Worm (Caenorhabditis elegans): ENCODE results near the gene nhx-6.
"Not testable (repeated sequence)": the region's sequence is repeated elsewhere in the genome, so short reads cannot be mapped to it uniquely, and the experiment has no call there.

Gene nhx-6

ce11 chrII:1635969-1636368 lies 34.7 kb upstream of the nhx-6 start:
- no peak for TF ChIP-seq pes-1 (GFP tag; IDR thresholded peaks at IDR 0.05)
- TF ChIP-seq B0310.2 (tag; optimal IDR thresholded peaks at IDR 0.05): no peak

DNA sequence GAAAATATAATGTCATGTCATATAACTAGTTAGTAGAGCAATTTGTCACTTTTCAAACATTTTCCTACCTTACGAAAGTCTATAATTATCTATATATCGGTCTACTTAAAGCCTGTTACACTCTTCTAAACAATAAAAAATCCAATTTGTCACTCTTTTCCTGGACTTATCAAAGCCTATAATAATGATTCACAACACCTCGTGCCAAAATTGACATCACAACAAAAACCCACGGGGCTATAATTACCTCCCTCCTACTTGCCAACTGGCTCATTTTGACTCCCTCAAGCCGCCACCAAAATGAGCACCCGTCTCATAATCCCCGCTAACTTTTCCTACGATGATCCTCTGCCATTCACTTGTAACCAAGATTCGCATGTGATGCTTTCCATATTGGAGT lies 34.2 kb upstream of the nhx-6 start, which contains the start of gene srg-20:
srg-20 (plus strand) TSS at position 301 of the 400 bp plus-strand sequence.
- not testable (repeated sequence) for TF ChIP-seq hnd-1 (tag; optimal IDR thresholded peaks at IDR 0.05); tbx-37 (GFP tag; conservative IDR thresholded peaks at IDR 0.05); ama-1 (optimal IDR thresholded peaks at IDR 0.05)

- TF ChIP-seq aly-1 (tag; optimal IDR thresholded peaks at IDR 0.05): no peak
- TF ChIP-seq pes-1 (GFP tag; IDR thresholded peaks at IDR 0.05): no peak
- TF ChIP-seq tra-4 (tag; optimal IDR thresholded peaks at IDR 0.05): no peak
- TF ChIP-seq hnd-1 (tag; optimal IDR thresholded peaks at IDR 0.05): no peak
- TF ChIP-seq scrt-1 (GFP tag; IDR thresholded peaks at IDR 0.05): no peak
- no peak for TF ChIP-seq flt-1 (GFP tag; IDR thresholded peaks at IDR 0.05)
- TF ChIP-seq ets-7 (tag; optimal IDR thresholded peaks at IDR 0.05): no peak
- no peak for TF ChIP-seq tbx-11 (GFP tag; IDR thresholded peaks at IDR 0.05)
- no peak for TF ChIP-seq F13C5.2 (tag; optimal IDR thresholded peaks at IDR 0.05)
- no peak for TF ChIP-seq ceh-13 (GFP tag; optimal IDR thresholded peaks at IDR 0.05)
- TF ChIP-seq B0310.2 (tag; optimal IDR thresholded peaks at IDR 0.05): no peak
- TF ChIP-seq ama-1 (optimal IDR thresholded peaks at IDR 0.05): no peak
- TF ChIP-seq hmbx-1 (tag; optimal IDR thresholded peaks at IDR 0.05): no peak
- TF ChIP-seq sea-1 (GFP tag; conservative IDR thresholded peaks at IDR 0.05): no peak
These were observed 30.1 kb upstream of the nhx-6 start, which contains the start of gene srh-72 for ce11 chrII:1640496-1640895. Gene srh-72 (minus strand): TSS chrII:1640596.

DNA sequence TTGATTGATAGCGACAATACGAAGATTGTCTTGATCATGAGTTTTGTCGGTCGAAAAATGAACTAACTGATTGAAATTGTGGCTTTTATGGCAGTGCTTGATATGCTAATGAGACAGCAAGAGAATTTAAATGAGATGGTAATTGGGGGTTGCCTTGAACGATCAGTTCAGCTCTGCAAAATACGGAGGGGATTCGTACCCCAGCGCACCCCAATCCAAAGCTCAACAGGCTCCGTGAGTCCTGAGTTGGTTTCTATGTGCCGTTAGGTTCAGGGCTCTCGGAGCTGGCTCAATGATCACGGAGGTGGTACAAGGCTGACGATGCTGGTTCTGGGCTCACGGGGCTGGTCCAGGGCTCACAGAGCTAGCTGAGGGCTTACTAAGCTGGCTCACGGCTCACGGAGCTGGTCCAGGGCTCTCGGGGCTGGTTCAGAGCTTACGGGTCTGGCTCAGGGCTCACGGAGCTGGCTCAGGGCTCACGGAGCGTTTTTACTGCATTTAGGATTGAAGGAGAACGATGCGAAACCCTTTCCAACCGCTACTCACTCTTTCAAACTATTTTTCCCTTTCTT lies 25.8 kb upstream of the nhx-6 start, which contains the start of gene ZC204.6:
ZC204.6 (minus strand) TSS at position 51 of the 572 bp plus-strand sequence.
- TF ChIP-seq pes-1 (GFP tag; IDR thresholded peaks at IDR 0.05) (no peak), tra-4 (tag; optimal IDR thresholded peaks at IDR 0.05) (no peak), flt-1 (GFP tag; IDR thresholded peaks at IDR 0.05) (no peak), scrt-1 (GFP tag; IDR thresholded peaks at IDR 0.05) (no peak), hmg-4 (GFP tag; optimal IDR thresholded peaks at IDR 0.05) (no peak), aly-1 (tag; optimal IDR thresholded peaks at IDR 0.05) (no peak), sea-1 (GFP tag; conservative IDR thresholded peaks at IDR 0.05) (no peak), B0310.2 (tag; optimal IDR thresholded peaks at IDR 0.05) (no peak), hmbx-1 (tag; optimal IDR thresholded peaks at IDR 0.05) (no peak), ceh-36 (tag; optimal IDR thresholded peaks at IDR 0.05) (no peak), F13C5.2 (tag; optimal IDR thresholded peaks at IDR 0.05) (no peak), ceh-13 (GFP tag; optimal IDR thresholded peaks at IDR 0.05) (no peak), ets-7 (tag; optimal IDR thresholded peaks at IDR 0.05) (no peak), ama-1 (optimal IDR thresholded peaks at IDR 0.05) (no peak), tbx-11 (GFP tag; IDR thresholded peaks at IDR 0.05) (no peak), tbx-37 (GFP tag; conservative IDR thresholded peaks at IDR 0.05) (no peak), hnd-1 (tag; optimal IDR thresholded peaks at IDR 0.05) (no peak)

- no peak for TF ChIP-seq hmbx-1 (tag; optimal IDR thresholded peaks at IDR 0.05)
- no peak for TF ChIP-seq B0310.2 (tag; optimal IDR thresholded peaks at IDR 0.05)
- TF ChIP-seq tbx-37 (GFP tag; conservative IDR thresholded peaks at IDR 0.05): no peak
- TF ChIP-seq ceh-36 (tag; optimal IDR thresholded peaks at IDR 0.05): no peak
- TF ChIP-seq tra-4 (tag; optimal IDR thresholded peaks at IDR 0.05): no peak
- TF ChIP-seq aly-1 (tag; optimal IDR thresholded peaks at IDR 0.05): no peak
- no peak for TF ChIP-seq ets-7 (tag; optimal IDR thresholded peaks at IDR 0.05)
- TF ChIP-seq hmg-4 (GFP tag; optimal IDR thresholded peaks at IDR 0.05): no peak
- no peak for TF ChIP-seq flt-1 (GFP tag; IDR thresholded peaks at IDR 0.05)
- TF ChIP-seq hnd-1 (tag; optimal IDR thresholded peaks at IDR 0.05): no peak
- TF ChIP-seq F13C5.2 (tag; optimal IDR thresholded peaks at IDR 0.05): no peak
- TF ChIP-seq tbx-11 (GFP tag; IDR thresholded peaks at IDR 0.05): no peak
- TF ChIP-seq scrt-1 (GFP tag; IDR thresholded peaks at IDR 0.05): no peak
- no peak for TF ChIP-seq ceh-13 (GFP tag; optimal IDR thresholded peaks at IDR 0.05)
- no peak for TF ChIP-seq pes-1 (GFP tag; IDR thresholded peaks at IDR 0.05)
- TF ChIP-seq sea-1 (GFP tag; conservative IDR thresholded peaks at IDR 0.05): no peak
- TF ChIP-seq ama-1 (optimal IDR thresholded peaks at IDR 0.05): no peak
These were observed 24.4 kb upstream of the nhx-6 start, which contains the start of gene ZC204.17 for ce11 chrII:1646199-1646598. Gene ZC204.17 (minus strand): TSS chrII:1646299.

DNA sequence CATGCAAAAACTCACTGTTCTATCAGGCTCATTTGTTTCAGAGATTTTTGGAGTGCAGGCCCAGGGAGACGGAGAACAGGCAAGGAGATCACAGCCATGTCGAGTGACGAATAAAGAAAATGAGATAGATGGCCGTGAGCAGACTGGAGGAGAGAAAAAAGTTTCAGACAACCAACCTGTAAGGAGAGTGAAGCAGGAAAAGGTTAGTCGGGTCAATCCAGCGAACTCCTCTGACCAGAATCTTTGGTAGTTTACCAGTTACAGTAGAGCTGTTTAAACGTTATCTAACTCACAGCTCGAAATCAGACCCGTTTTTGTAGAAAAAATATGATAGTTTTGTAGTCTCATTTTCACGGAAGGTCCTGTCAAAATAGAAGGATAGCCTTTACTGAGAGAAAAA lies 21.9 kb upstream of the nhx-6 start, which contains the start of gene fbxb-21:
fbxb-21 (minus strand) TSS at position 101 of the 400 bp plus-strand sequence.
- TF ChIP-seq hmbx-1 (tag; optimal IDR thresholded peaks at IDR 0.05): no peak
- no peak for TF ChIP-seq aly-1 (tag; optimal IDR thresholded peaks at IDR 0.05)
- TF ChIP-seq ama-1 (optimal IDR thresholded peaks at IDR 0.05): no peak
- TF ChIP-seq B0310.2 (tag; optimal IDR thresholded peaks at IDR 0.05): no peak
- no peak for TF ChIP-seq flt-1 (GFP tag; IDR thresholded peaks at IDR 0.05)
- no peak for TF ChIP-seq sea-1 (GFP tag; conservative IDR thresholded peaks at IDR 0.05)
- no peak for TF ChIP-seq ceh-13 (GFP tag; optimal IDR thresholded peaks at IDR 0.05)
- no peak for TF ChIP-seq tbx-11 (GFP tag; IDR thresholded peaks at IDR 0.05)

DNA sequence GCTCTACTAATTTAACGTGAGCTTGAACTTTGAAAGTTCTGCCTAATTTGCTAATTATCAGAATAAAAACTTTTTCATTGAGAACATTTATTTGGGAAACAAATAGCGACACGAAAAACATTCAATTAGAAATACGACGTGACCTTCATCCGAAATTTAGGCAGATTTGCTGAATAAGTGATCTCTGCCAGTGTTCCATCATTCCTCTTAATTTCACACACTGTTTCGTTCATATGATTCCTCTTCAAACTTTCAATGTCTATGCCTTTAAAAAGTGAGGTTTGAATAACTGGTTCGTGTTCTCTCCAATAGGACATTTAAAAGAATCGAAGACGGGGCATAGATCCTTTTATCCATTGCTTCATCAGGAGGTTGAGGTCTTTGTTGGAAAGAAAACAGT lies 20.1 kb upstream of the nhx-6 start, which contains the start of gene fbxb-20:
fbxb-20 (minus strand) TSS at position 101 of the 400 bp plus-strand sequence.
- TF ChIP-seq sea-1 (GFP tag; conservative IDR thresholded peaks at IDR 0.05): no peak
- TF ChIP-seq F13C5.2 (tag; optimal IDR thresholded peaks at IDR 0.05): no peak

DNA sequence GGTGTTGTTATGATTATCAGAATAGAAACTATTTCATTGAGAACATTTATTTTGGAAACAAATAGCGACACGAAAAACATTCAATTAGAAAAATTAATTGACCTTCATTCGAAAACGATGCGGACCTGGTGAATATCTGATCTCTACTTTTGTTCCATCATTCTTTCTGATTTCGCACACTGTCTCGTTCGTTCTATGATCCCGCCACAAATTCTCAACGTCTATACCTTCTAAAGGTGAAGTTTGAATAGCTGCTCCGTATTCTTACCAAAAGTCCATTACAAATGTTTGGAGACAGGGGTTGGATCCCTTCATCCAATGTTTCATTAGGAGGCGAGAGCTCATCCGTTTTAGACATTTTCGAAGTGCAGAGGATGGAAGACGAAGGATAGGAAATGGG lies 18.8 kb upstream of the nhx-6 start, which contains the start of gene fbxb-16:
fbxb-16 (minus strand) TSS at position 101 of the 400 bp plus-strand sequence.
- TF ChIP-seq F13C5.2 (tag; optimal IDR thresholded peaks at IDR 0.05) (no peak), hnd-1 (tag; optimal IDR thresholded peaks at IDR 0.05) (no peak)
